Worm (Caenorhabditis elegans): ENCODE data around the gene htrl-1.

ce11 chrV:11534495-11535189 lies 38.5 kb upstream of the htrl-1 start:
- TF ChIP-seq lin-39 (tag; optimal IDR thresholded peaks at IDR 0.05) (no peak), rnt-1 (tag; optimal IDR thresholded peaks at IDR 0.05) (peak; percentile 48), nhr-84 (tag; optimal IDR thresholded peaks at IDR 0.05) (no peak), efl-1 (optimal IDR thresholded peaks at IDR 0.05) (no peak), efl-1 (GFP tag; optimal IDR thresholded peaks at IDR 0.05 in 1 of 2) (peak in 1 of 2 experiments; percentile 78), sox-4 (tag; optimal IDR thresholded peaks at IDR 0.05) (no peak), tbx-2 (tag; optimal IDR thresholded peaks at IDR 0.05) (no peak), fos-1 (tag; optimal IDR thresholded peaks at IDR 0.05) (no peak), isw-1 (GFP tag; IDR thresholded peaks at IDR 0.05) (no peak), blmp-1 (tag; optimal IDR thresholded peaks at IDR 0.05) (peak; percentile 99), nhr-237 (tag; optimal IDR thresholded peaks at IDR 0.05) (no peak), ztf-11 (tag; optimal IDR thresholded peaks at IDR 0.05) (no peak)

All from whole organism, L1 larva.